Fruit fly (Drosophila melanogaster): Measurements from ENCODE around the gene CG8840.

DNA sequence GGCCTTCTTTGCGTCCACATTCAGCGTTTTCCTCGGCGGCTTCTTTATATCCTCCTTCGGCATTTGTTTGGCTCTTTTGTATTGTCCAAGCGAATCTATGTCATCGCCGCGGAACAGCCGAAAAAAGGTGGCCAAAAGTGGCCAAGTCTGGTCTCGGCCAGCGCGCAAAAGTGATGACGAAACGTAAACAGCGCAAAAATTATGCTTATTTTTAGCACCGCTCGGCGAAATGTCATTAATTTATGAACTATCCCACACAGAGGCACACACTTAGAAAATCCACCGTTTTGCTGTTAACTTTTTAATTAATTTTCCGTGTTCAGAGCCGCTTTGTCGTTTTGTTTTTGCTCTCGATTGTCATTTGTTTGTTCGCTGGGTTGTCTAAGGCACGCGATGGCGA is 39.4 kb upstream of the CG8840 start:
- TF ChIP-seq dl (GFP tag; optimal IDR thresholded peaks at IDR 0.05; ENCODE audit: insufficient read depth in 1 of 2, partially characterized antibody in 2 of 2) (no peak), Jra (GFP tag; optimal IDR thresholded peaks at IDR 0.05) (no peak), br (GFP tag; optimal IDR thresholded peaks at IDR 0.05) (no peak), Dif (GFP tag; optimal IDR thresholded peaks at IDR 0.05; ENCODE audit: partially characterized antibody) (no peak)

Data from whole organism, wandering third instar larva.